Fruit fly (Drosophila melanogaster) whole organism, embryonic: ENCODE measurements around the gene CG6409.
A peak's percentile ranks its signal among the peaks of the same experiment; 100 is the strongest.

ENCODE experiments used
- Ada2b ChIP-seq: fragments of 200-800 bp; sonication (Bioruptor generic); IDR thresholded peaks from 2 replicates; pipeline ENCODE4 v1.3.6; 2022; ENCODE audit warnings: missing biosample characterization, missing genetic modification characterization
- Adf1 ChIP-seq: fragments of 200-800 bp; sonication (Bioruptor generic); IDR thresholded peaks from 2 replicates; pipeline ENCODE4 v1.3.6; 2022; ENCODE audit warnings: missing biosample characterization, missing genetic modification characterization
- CG10147 ChIP-seq: fragments of 200-800 bp; sonication (Bioruptor generic); optimal IDR thresholded peaks from 2 replicates; lab custom pipeline; 2019; ENCODE audit warnings: missing biosample characterization, mild to moderate bottlenecking, missing genetic modification characterization, moderate library complexity
- CG1024 ChIP-seq: fragments of 200-800 bp; sonication (Bioruptor generic); IDR thresholded peaks from 2 replicates; pipeline ENCODE4 v1.3.6; 2022; ENCODE audit warnings: missing biosample characterization, missing genetic modification characterization
- CG13624 ChIP-seq: fragments of 200-800 bp; sonication (Bioruptor generic); optimal IDR thresholded peaks from 2 replicates; lab custom pipeline; 2016; ENCODE audit warnings: missing biosample characterization, missing genetic modification characterization
- CG14710 ChIP-seq: fragments of 200-800 bp; sonication (Bioruptor generic); optimal IDR thresholded peaks from 3 replicates; lab custom pipeline; 2019; ENCODE audit warnings: missing biosample characterization, mild to moderate bottlenecking, missing genetic modification characterization, moderate library complexity
- CG1529 ChIP-seq: fragments of 200-800 bp; sonication (Bioruptor generic); optimal IDR thresholded peaks from 3 replicates; lab custom pipeline; 2018; ENCODE audit warnings: missing biosample characterization, missing genetic modification characterization
- CG16779 ChIP-seq: fragments of 200-800 bp; sonication (Bioruptor generic); IDR thresholded peaks from 2 replicates; pipeline ENCODE4 v1.3.6; 2022; ENCODE audit warnings: missing biosample characterization, missing genetic modification characterization
- CG17328 ChIP-seq: fragments of 200-800 bp; sonication (Bioruptor generic); IDR thresholded peaks from 2 replicates; pipeline ENCODE4 v1.3.6; 2022; ENCODE audit warnings: missing biosample characterization, missing genetic modification characterization
- CG17361 ChIP-seq: fragments of 200-800 bp; sonication (Bioruptor generic); IDR thresholded peaks from 3 replicates; pipeline ENCODE4 v1.3.6; 2022; ENCODE audit warnings: missing biosample characterization, missing genetic modification characterization
- CG18619 ChIP-seq: fragments of 200-800 bp; sonication (Bioruptor generic); optimal IDR thresholded peaks from 3 replicates; lab custom pipeline; 2017; ENCODE audit warnings: missing biosample characterization, mild to moderate bottlenecking, missing genetic modification characterization
- CG2116 ChIP-seq: fragments of 200-800 bp; sonication (Bioruptor generic); optimal IDR thresholded peaks from 3 replicates; lab custom pipeline; 2018; ENCODE audit warnings: missing biosample characterization, mild to moderate bottlenecking, missing genetic modification characterization
- CG3407 ChIP-seq: fragments of 200-800 bp; sonication (Bioruptor generic); optimal IDR thresholded peaks from 2 replicates; lab custom pipeline; 2018; ENCODE audit warnings: missing biosample characterization, mild to moderate bottlenecking, missing genetic modification characterization
- CG34224 ChIP-seq: fragments of 200-800 bp; sonication (Bioruptor generic); IDR thresholded peaks from 3 replicates; pipeline ENCODE4 v1.3.6; 2022; ENCODE audit warnings: missing biosample characterization, missing genetic modification characterization; ENCODE audit not compliant: partially characterized antibody
- CG34422 ChIP-seq: fragments of 200-800 bp; sonication (Bioruptor generic); IDR thresholded peaks from 3 replicates; pipeline ENCODE4 v1.3.6; 2022; ENCODE audit warnings: missing biosample characterization, missing genetic modification characterization
- CG4328 ChIP-seq: fragments of 200-800 bp; sonication (Bioruptor generic); optimal IDR thresholded peaks from 3 replicates; lab custom pipeline; 2017; ENCODE audit warnings: missing biosample characterization, missing genetic modification reagents, missing genetic modification characterization
- CG4360 ChIP-seq: fragments of 200-800 bp; sonication (Bioruptor generic); IDR thresholded peaks from 2 replicates; pipeline ENCODE4 v1.3.6; 2022; ENCODE audit warnings: missing biosample characterization, missing genetic modification characterization
- CG4617 ChIP-seq: fragments of 200-800 bp; sonication (Bioruptor generic); optimal IDR thresholded peaks from 3 replicates; lab custom pipeline; 2016; ENCODE audit warnings: missing biosample characterization, missing genetic modification characterization, borderline replicate concordance
- CG4820 ChIP-seq: fragments of 200-800 bp; sonication (Bioruptor generic); optimal IDR thresholded peaks from 3 replicates; lab custom pipeline; 2016; ENCODE audit warnings: missing biosample characterization, missing genetic modification characterization
- CG5953 ChIP-seq: fragments of 200-800 bp; sonication (Bioruptor generic); IDR thresholded peaks from 2 replicates; pipeline ENCODE4 v1.3.6; 2022; ENCODE audit warnings: missing biosample characterization, missing genetic modification characterization
- CG8478 ChIP-seq: fragments of >200 bp; optimal IDR thresholded peaks from 2 replicates; lab custom pipeline; 2018
- CG9609 ChIP-seq: fragments of 200-800 bp; sonication (Bioruptor generic); optimal IDR thresholded peaks from 3 replicates; lab custom pipeline; 2016; ENCODE audit warnings: missing biosample characterization, missing genetic modification characterization
- CTCF ChIP-seq: fragments of 200-800 bp; sonication (Bioruptor generic); optimal IDR thresholded peaks from 2 replicates; lab custom pipeline; 2017; ENCODE audit warnings: missing biosample characterization, mild to moderate bottlenecking, missing genetic modification characterization, moderate library complexity
- Gug ChIP-seq: fragments of 200-800 bp; sonication (Bioruptor generic); IDR thresholded peaks from 4 replicates; pipeline ENCODE4 v1.3.6; 2022; ENCODE audit warnings: missing biosample characterization, missing genetic modification characterization
- HHEX ChIP-seq: fragments of 200-800 bp; sonication (Bioruptor generic); optimal IDR thresholded peaks from 3 replicates; lab custom pipeline; 2017; ENCODE audit warnings: missing biosample characterization, mild to moderate bottlenecking, missing genetic modification characterization, missing genetic modification reagents
- Jarid2 ChIP-seq: fragments of 200-800 bp; sonication (Bioruptor generic); optimal IDR thresholded peaks from 3 replicates; lab custom pipeline; 2017; ENCODE audit warnings: mild to moderate bottlenecking, missing biosample characterization, missing genetic modification reagents, missing genetic modification characterization
- Lhr ChIP-seq: fragments of 200-800 bp; sonication (Bioruptor generic); optimal IDR thresholded peaks from 3 replicates; lab custom pipeline; 2017; ENCODE audit warnings: mild to moderate bottlenecking, missing biosample characterization, missing genetic modification reagents, missing genetic modification characterization
- Opbp ChIP-seq: fragments of 200-800 bp; sonication (Bioruptor generic); IDR thresholded peaks from 3 replicates; pipeline ENCODE4 v1.3.6; 2022; ENCODE audit warnings: missing biosample characterization, missing genetic modification characterization; ENCODE audit not compliant: partially characterized antibody
- Usf ChIP-seq: fragments of 200-800 bp; sonication (Bioruptor generic); optimal IDR thresholded peaks from 2 replicates; lab custom pipeline; 2017; ENCODE audit warnings: missing genotype, missing biosample characterization, missing genetic modification characterization
- YL-1 ChIP-seq: fragments of 200-800 bp; sonication (Bioruptor generic); optimal IDR thresholded peaks from 3 replicates; lab custom pipeline; 2017; ENCODE audit warnings: missing biosample characterization, mild to moderate bottlenecking, missing genetic modification characterization
- amos ChIP-seq: fragments of 200-800 bp; sonication (Bioruptor generic); IDR thresholded peaks from 2 replicates; pipeline ENCODE4 v1.3.6; 2022; ENCODE audit warnings: missing biosample characterization, missing genetic modification characterization; ENCODE audit not compliant: partially characterized antibody
- dpn ChIP-seq, 2 experiments: fragments of 200-800 bp; sonication (Bioruptor generic); optimal IDR thresholded peaks; 3 replicates each; lab custom pipeline; 2016; ENCODE audit warnings: missing biosample characterization in 2 of 2, missing genetic modification characterization in 2 of 2
- emc ChIP-seq: fragments of 200-800 bp; sonication (Bioruptor generic); optimal IDR thresholded peaks from 2 replicates; lab custom pipeline; 2016; ENCODE audit warnings: missing biosample characterization, missing genetic modification characterization
- ewg ChIP-seq: fragments of 200-800 bp; sonication (Bioruptor generic); optimal IDR thresholded peaks from 3 replicates; lab custom pipeline; 2017; ENCODE audit warnings: mild to moderate bottlenecking, missing biosample characterization, missing genetic modification reagents, missing genetic modification characterization
- fd102C ChIP-seq: fragments of 200-800 bp; sonication (Bioruptor generic); optimal IDR thresholded peaks from 2 replicates; lab custom pipeline; 2018; ENCODE audit warnings: missing biosample characterization, mild to moderate bottlenecking, missing genetic modification characterization, moderate library complexity
- fru ChIP-seq: fragments of >200 bp; optimal IDR thresholded peaks from 2 replicates; lab custom pipeline; 2017
- gce ChIP-seq: fragments of 200-800 bp; sonication (Bioruptor generic); IDR thresholded peaks from 3 replicates; pipeline ENCODE4 v1.3.6; 2022; ENCODE audit warnings: missing biosample characterization, missing genetic modification characterization
- gfzf ChIP-seq: fragments of 200-800 bp; sonication (Bioruptor generic); optimal IDR thresholded peaks from 2 replicates; lab custom pipeline; 2016; ENCODE audit warnings: missing biosample characterization, mild to moderate bottlenecking, missing genetic modification characterization, moderate library complexity
- hkb ChIP-seq, 2 experiments: fragments of 200-800 bp in 1 of 2; fragments of >200 bp in 1 of 2; sonication (Bioruptor generic) in 1 of 2; IDR thresholded peaks in 1 of 2; optimal IDR thresholded peaks in 1 of 2; 2 replicates each; pipeline versions ENCODE4 v1.3.6 to Lab custom; 2017 to 2022; ENCODE audit warnings: missing biosample characterization in 1 of 2, missing genetic modification characterization in 1 of 2
- kah ChIP-seq: fragments of 200-800 bp; sonication (Bioruptor generic); optimal IDR thresholded peaks from 2 replicates; lab custom pipeline; 2018; ENCODE audit warnings: missing biosample characterization, mild to moderate bottlenecking, missing genetic modification characterization
- lab ChIP-seq: fragments of 200-800 bp; sonication (Bioruptor generic); optimal IDR thresholded peaks from 3 replicates; lab custom pipeline; 2017; ENCODE audit warnings: missing biosample characterization, missing genetic modification characterization, mild to moderate bottlenecking, moderate library complexity, missing genetic modification reagents
- lbe ChIP-seq: fragments of 200-800 bp; sonication (Bioruptor generic); optimal IDR thresholded peaks from 2 replicates; lab custom pipeline; 2016; ENCODE audit warnings: missing biosample characterization, mild to moderate bottlenecking, missing genetic modification characterization
- onecut ChIP-seq: fragments of 200-800 bp; sonication (Bioruptor generic); IDR thresholded peaks from 2 replicates; pipeline ENCODE4 v1.3.6; 2022; ENCODE audit warnings: missing biosample characterization, missing genetic modification characterization
- org-1 ChIP-seq: fragments of 200-800 bp; sonication (Bioruptor generic); optimal IDR thresholded peaks from 2 replicates; lab custom pipeline; 2017; ENCODE audit warnings: missing biosample characterization, missing genetic modification characterization
- pan ChIP-seq, 4 experiments: fragments of >200 bp in 3 of 4; fragments of 200-800 bp in 1 of 4; sonication (Bioruptor generic) in 1 of 4; optimal IDR thresholded peaks in 3 of 4; IDR thresholded peaks in 1 of 4; 2 replicates each; pipeline versions ENCODE4 v1.3.6 to Lab custom; 2017 to 2022; ENCODE audit warnings: missing biosample characterization in 2 of 4, missing genetic modification characterization in 2 of 4, mixed read lengths in 1 of 4
- scrt ChIP-seq: fragments of 200-800 bp; sonication (Bioruptor generic); optimal IDR thresholded peaks from 2 replicates; lab custom pipeline; 2018; ENCODE audit warnings: missing biosample characterization, mild to moderate bottlenecking, missing genetic modification characterization, moderate library complexity
- tna ChIP-seq: fragments of 200-800 bp; sonication (Bioruptor generic); IDR thresholded peaks from 2 replicates; pipeline ENCODE4 v1.3.6; 2022; ENCODE audit warnings: missing biosample characterization, missing genetic modification characterization; ENCODE audit not compliant: partially characterized antibody
- trem ChIP-seq: fragments of 200-800 bp; optimal IDR thresholded peaks from 3 replicates; lab custom pipeline; 2019; ENCODE audit warnings: missing biosample characterization, mild to moderate bottlenecking, missing genetic modification characterization, moderate library complexity
- wdn ChIP-seq: fragments of 200-800 bp; sonication (Bioruptor generic); IDR thresholded peaks from 2 replicates; pipeline ENCODE4 v1.3.6; 2022; ENCODE audit warnings: missing biosample characterization, missing genetic modification characterization
- wor ChIP-seq: fragments of 200-800 bp; sonication (Bioruptor generic); IDR thresholded peaks from 2 replicates; pipeline ENCODE4 v1.3.6; 2022; ENCODE audit warnings: missing biosample characterization, missing genetic modification characterization

The CG6409 gene

DNA sequence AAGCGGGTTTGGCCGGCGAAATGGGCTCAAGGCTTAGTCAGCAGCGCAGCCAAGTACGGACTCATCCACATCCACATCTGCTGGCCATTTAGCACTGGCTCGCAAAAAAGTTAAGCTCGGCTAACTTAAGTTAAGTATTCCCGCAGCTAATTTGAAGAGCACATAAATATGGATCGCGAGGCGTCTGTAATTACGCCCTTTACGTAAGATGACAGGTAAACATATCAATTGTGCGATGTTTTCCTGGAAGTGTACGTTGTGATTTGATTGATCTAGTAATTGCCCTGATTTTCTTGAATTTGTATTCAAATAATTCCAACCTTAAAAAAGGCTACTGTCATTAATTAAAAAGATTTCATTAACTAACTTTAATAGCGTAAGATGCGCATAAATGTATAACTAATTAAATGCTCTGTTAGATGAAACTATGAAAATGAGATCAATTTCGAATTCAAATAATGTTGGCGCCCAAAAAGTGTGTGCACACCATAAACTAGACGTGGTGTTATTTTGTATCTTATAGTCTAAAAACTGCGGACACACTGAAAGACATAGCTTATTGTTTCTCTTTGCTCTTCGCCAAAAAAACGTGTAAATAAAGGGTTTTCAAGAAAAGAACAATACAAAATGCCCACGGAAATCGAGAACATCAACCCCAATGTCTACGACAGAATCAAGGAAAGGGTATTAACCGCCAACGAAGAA, at the start of gene CG6409, which contains the start of gene galla-2:
TSS of gene CG6409 (minus strand) at position 51 of the 705 bp plus-strand sequence.
TSS of gene galla-2 (plus strand) at position 555 of the 705 bp plus-strand sequence.
- TF ChIP-seq amos (no peak; the same call in 1 of the 2 replicates), CTCF (no peak), CG34224 (GFP tag; lab: Robert Waterston, UW) (no peak; the same call in 2 of the 3 replicates), HHEX (GFP tag; lab: Kevin White, UChicago) (no peak), CG18619 (GFP tag; lab: Kevin White, UChicago) (no peak), CG4360 (GFP tag; lab: Robert Waterston, UW) (no peak), CG8478 (no peak), wor (GFP tag; lab: Robert Waterston, UW) (no peak), ewg (GFP tag; lab: Kevin White, UChicago) (no peak), Jarid2 (GFP tag; lab: Kevin White, UChicago) (no peak), Lhr (GFP tag; lab: Kevin White, UChicago) (no peak), CG9609 (GFP tag; lab: Kevin White, UChicago) (no peak), pan (optimal IDR thresholded peaks at IDR 0.05; lab: Kevin White, UChicago) (no peak), pan (GFP tag; optimal IDR thresholded peaks at IDR 0.05 in 1 of 2, IDR thresholded peaks at IDR 0.05 in 1 of 2) (peak in 1 of 2 experiments; percentile 18), lab (GFP tag; lab: Kevin White, UChicago) (no peak), CG16779 (GFP tag; lab: Robert Waterston, UW) (no peak), CG1024 (GFP tag; lab: Robert Waterston, UW) (no peak), trem (tag; lab: Kevin White, UChicago) (peak; percentile 14), scrt (GFP tag; lab: Kevin White, UChicago) (peak; percentile 36), CG5953 (no peak), CG14710 (tag; lab: Kevin White, UChicago) (peak; percentile 99), Opbp (GFP tag; lab: Robert Waterston, UW) (no peak), CG4328 (GFP tag; lab: Kevin White, UChicago) (no peak), tna (GFP tag; lab: Robert Waterston, UW) (no peak), CG2116 (GFP tag; lab: Kevin White, UChicago) (no peak), kah (GFP tag; lab: Kevin White, UChicago) (no peak), CG10147 (GFP tag; lab: Kevin White, UChicago) (no peak), org-1 (no peak), CG17328 (GFP tag; lab: Robert Waterston, UW) (no peak), CG4820 (GFP tag; lab: Kevin White, UChicago) (no peak), wdn (GFP tag; lab: Robert Waterston, UW) (no peak), dpn (GFP tag; optimal IDR thresholded peaks at IDR 0.05; lab: Kevin White, UChicago) (no peak), onecut (GFP tag; lab: Robert Waterston, UW) (peak; percentile 48), CG3407 (GFP tag; lab: Kevin White, UChicago) (no peak), emc (GFP tag; lab: Kevin White, UChicago) (no peak), fru (lab: Kevin White, UChicago) (no peak), CG13624 (GFP tag; lab: Kevin White, UChicago) (no peak), Usf (GFP tag; lab: Kevin White, UChicago) (no peak), lbe (no peak), Gug (GFP tag; lab: Robert Waterston, UW) (no peak), CG4617 (GFP tag; lab: Kevin White, UChicago) (peak; percentile 38), CG1529 (GFP tag; lab: Kevin White, UChicago) (no peak), gfzf (GFP tag; lab: Kevin White, UChicago) (peak; percentile 81), Ada2b (GFP tag; lab: Robert Waterston, UW) (no peak), CG17361 (GFP tag; lab: Robert Waterston, UW) (no peak), fd102C (GFP tag; lab: Kevin White, UChicago) (no peak), hkb (optimal IDR thresholded peaks at IDR 0.05; lab: Kevin White, UChicago) (no peak), hkb (GFP tag; IDR thresholded peaks at IDR 0.05; lab: Robert Waterston, UW) (no peak), Adf1 (no peak), gce (no peak), CG34422 (GFP tag; lab: Robert Waterston, UW) (no peak), YL-1 (GFP tag; lab: Kevin White, UChicago) (peak; percentile 6)
